Worm (Caenorhabditis elegans): ENCODE measurements around the gene F36D4.5.

F36D4.5 gene

ce11 chrV:9424514-9424913 is 1.1 kb downstream of the F36D4.5 start (continued):
- TF ChIP-seq peb-1 (tag; optimal IDR thresholded peaks at IDR 0.05) (no peak), lin-39 (tag; optimal IDR thresholded peaks at IDR 0.05) (no peak), nhr-77 (tag; optimal IDR thresholded peaks at IDR 0.05) (no peak), ama-1 (optimal IDR thresholded peaks at IDR 0.05) (no peak), aly-2 (tag; optimal IDR thresholded peaks at IDR 0.05) (no peak), sem-4 (tag; optimal IDR thresholded peaks at IDR 0.05) (peak; percentile 10), mab-5 (tag; optimal IDR thresholded peaks at IDR 0.05) (no peak), sma-9 (GFP tag; optimal IDR thresholded peaks at IDR 0.05) (peak; percentile 42), sma-9 (tag; optimal IDR thresholded peaks at IDR 0.05) (no peak), elt-1 (tag; optimal IDR thresholded peaks at IDR 0.05) (no peak)

ce11 chrV:9423539-9423938 is 2.1 kb downstream of the F36D4.5 start:
- TF ChIP-seq nhr-11 (tag; optimal IDR thresholded peaks at IDR 0.05), result no peak
- no peak for TF ChIP-seq aly-2 (tag; optimal IDR thresholded peaks at IDR 0.05)
- TF ChIP-seq nhr-77 (tag; optimal IDR thresholded peaks at IDR 0.05), result no peak
- TF ChIP-seq lsy-2 (tag; optimal IDR thresholded peaks at IDR 0.05), result no peak
- TF ChIP-seq alr-1 (tag; optimal IDR thresholded peaks at IDR 0.05), result no peak
- peak; percentile 49 for TF ChIP-seq nhr-25 (tag; optimal IDR thresholded peaks at IDR 0.05)
- no peak for TF ChIP-seq nhr-237 (tag; optimal IDR thresholded peaks at IDR 0.05)
- TF ChIP-seq nhr-129 (tag; optimal IDR thresholded peaks at IDR 0.05), result peak; percentile 30
- no peak for TF ChIP-seq ceh-16 (tag; optimal IDR thresholded peaks at IDR 0.05)
- no peak for TF ChIP-seq ama-1 (optimal IDR thresholded peaks at IDR 0.05)
- no peak for TF ChIP-seq sem-4 (tag; optimal IDR thresholded peaks at IDR 0.05)
- TF ChIP-seq nhr-6 (tag; optimal IDR thresholded peaks at IDR 0.05), result no peak
- no peak for TF ChIP-seq mab-5 (tag; optimal IDR thresholded peaks at IDR 0.05)
- TF ChIP-seq fos-1 (tag; optimal IDR thresholded peaks at IDR 0.05), result no peak
- TF ChIP-seq nhr-12 (tag; optimal IDR thresholded peaks at IDR 0.05), result no peak
- no peak for TF ChIP-seq egl-27 (tag; optimal IDR thresholded peaks at IDR 0.05)
- TF ChIP-seq ceh-82 (tag; optimal IDR thresholded peaks at IDR 0.05), result no peak

- TF ChIP-seq unc-55 (GFP tag; optimal IDR thresholded peaks at IDR 0.05) (no peak), sma-3 (GFP tag; optimal IDR thresholded peaks at IDR 0.05) (no peak), F13H6.1 (tag; optimal IDR thresholded peaks at IDR 0.05) (peak; percentile 62), nhr-129 (tag; optimal IDR thresholded peaks at IDR 0.05) (peak; percentile 0), gmeb-1 (tag; optimal IDR thresholded peaks at IDR 0.05) (no peak), lin-11 (tag; optimal IDR thresholded peaks at IDR 0.05) (no peak), nhr-11 (tag; optimal IDR thresholded peaks at IDR 0.05) (no peak)
These were observed 2.9 kb downstream of the F36D4.5 start for ce11 chrV:9422745-9423144.

ce11 chrV:9416624-9417023 is 9.0 kb downstream of the F36D4.5 start, which contains the start of gene F36D4.1:
F36D4.1 (plus strand) TSS chrV:9416924.
- TF ChIP-seq mbf-1 (tag; optimal IDR thresholded peaks at IDR 0.05) (no peak), lsy-2 (tag; optimal IDR thresholded peaks at IDR 0.05) (no peak), nhr-12 (tag; optimal IDR thresholded peaks at IDR 0.05) (no peak), unc-39 (tag; optimal IDR thresholded peaks at IDR 0.05) (no peak), ceh-16 (tag; optimal IDR thresholded peaks at IDR 0.05) (no peak)

- TF ChIP-seq nhr-129 (tag; optimal IDR thresholded peaks at IDR 0.05) (no peak), blmp-1 (tag; optimal IDR thresholded peaks at IDR 0.05; ENCODE audit: insufficient read depth) (no peak)
These were observed 11.1 kb downstream of the F36D4.5 start, which contains the start of gene F36D4.4 for ce11 chrV:9414516-9414915. F36D4.4 (minus strand) TSS chrV:9414616.

- TF ChIP-seq nhr-6 (tag; optimal IDR thresholded peaks at IDR 0.05) (no peak), ztf-4 (tag; optimal IDR thresholded peaks at IDR 0.05) (no peak), gmeb-1 (tag; optimal IDR thresholded peaks at IDR 0.05) (no peak), lin-13 (GFP tag; optimal IDR thresholded peaks at IDR 0.05) (no peak), Y55F3AM.14 (GFP tag; optimal IDR thresholded peaks at IDR 0.05) (no peak), blmp-1 (tag; optimal IDR thresholded peaks at IDR 0.05; ENCODE audit: insufficient read depth) (no peak), unc-39 (tag; optimal IDR thresholded peaks at IDR 0.05) (no peak), elt-1 (tag; optimal IDR thresholded peaks at IDR 0.05) (no peak), C34F6.9 (tag; optimal IDR thresholded peaks at IDR 0.05) (no peak), ZK546.5 (tag; optimal IDR thresholded peaks at IDR 0.05) (no peak), ceh-82 (tag; optimal IDR thresholded peaks at IDR 0.05) (no peak), sem-4 (tag; optimal IDR thresholded peaks at IDR 0.05) (no peak), fos-1 (tag; optimal IDR thresholded peaks at IDR 0.05) (no peak), alr-1 (tag; optimal IDR thresholded peaks at IDR 0.05) (no peak), crh-2 (tag; optimal IDR thresholded peaks at IDR 0.05) (no peak), ceh-16 (tag; optimal IDR thresholded peaks at IDR 0.05) (no peak), sma-9 (GFP tag; optimal IDR thresholded peaks at IDR 0.05) (no peak), sma-9 (tag; optimal IDR thresholded peaks at IDR 0.05) (no peak), mdl-1 (tag; optimal IDR thresholded peaks at IDR 0.05) (no peak), peb-1 (tag; optimal IDR thresholded peaks at IDR 0.05) (no peak), nhr-10 (tag; optimal IDR thresholded peaks at IDR 0.05) (no peak)
These were observed 16.7 kb downstream of the F36D4.5 start for ce11 chrV:9408869-9409268.

Measured in whole organism, L2 larva.